Fruit fly (Drosophila melanogaster): ENCODE results near the gene Eip75B.

DNA sequence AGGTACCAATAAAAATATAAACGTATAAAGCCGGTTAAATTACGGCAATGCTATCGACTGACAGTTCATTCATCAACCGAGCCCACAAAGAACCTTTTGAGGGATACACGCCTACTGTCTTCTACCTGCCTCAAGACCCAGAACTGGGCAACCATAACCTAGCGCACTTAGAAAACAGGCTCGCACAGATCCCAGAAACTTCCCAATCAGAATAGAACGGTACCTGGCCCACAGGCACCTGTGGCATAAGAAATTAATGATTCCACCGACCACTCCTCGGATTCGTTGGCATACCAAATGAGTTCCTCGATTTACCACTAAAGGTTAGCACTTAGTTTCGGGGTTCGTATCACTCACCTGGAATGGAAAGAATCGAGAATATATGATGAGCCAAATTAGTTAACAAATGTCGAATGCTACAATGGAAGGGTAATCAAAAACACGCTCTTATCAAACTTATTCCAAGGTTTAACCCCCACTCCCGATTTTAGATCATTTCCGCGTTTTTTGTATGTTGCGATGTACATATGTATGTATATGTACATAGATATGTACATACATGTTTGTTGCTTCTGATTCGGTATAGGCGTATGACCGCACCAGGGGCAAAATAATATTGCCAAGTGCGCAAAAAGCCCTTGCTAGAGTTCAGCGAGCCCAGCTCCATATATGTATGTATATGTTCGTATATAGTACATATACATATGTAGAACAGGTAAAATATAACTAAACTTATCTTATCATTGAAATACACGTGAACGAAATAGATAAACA lies 49.1 kb downstream of the Eip75B start:
- TF ChIP-seq CG8478 (optimal IDR thresholded peaks at IDR 0.05) (no peak), CTCF (optimal IDR thresholded peaks at IDR 0.05) (peak in 1 of 2 experiments; percentile 8)
